Fruit fly (Drosophila melanogaster) whole organism, embryonic: ENCODE results near the gene CG18765.

Experiments used
- CG1024 ChIP-seq: fragments of 200-800 bp; sonication (Bioruptor generic); IDR thresholded peaks from 2 replicates; pipeline ENCODE4 v1.3.6; 2022; ENCODE audit warnings: missing biosample characterization, missing genetic modification characterization
- CG10959 ChIP-seq: fragments of 200-800 bp; sonication (Bioruptor generic); IDR thresholded peaks from 2 replicates; pipeline ENCODE4 v1.3.6; 2022; ENCODE audit warnings: missing biosample characterization, missing genetic modification characterization
- CG11504 ChIP-seq: fragments of 200-800 bp; sonication (Bioruptor generic); optimal IDR thresholded peaks from 3 replicates; lab custom pipeline; 2019; ENCODE audit warnings: missing biosample characterization, mild to moderate bottlenecking, missing genetic modification characterization, moderate library complexity
- CG12236 ChIP-seq: fragments of 200-800 bp; sonication (Bioruptor generic); optimal IDR thresholded peaks from 2 replicates; lab custom pipeline; 2016; ENCODE audit warnings: missing biosample characterization, missing genetic modification characterization
- CG12299 ChIP-seq: fragments of 200-800 bp; sonication (Bioruptor generic); optimal IDR thresholded peaks from 2 replicates; lab custom pipeline; 2018; ENCODE audit warnings: missing biosample characterization, mild to moderate bottlenecking, missing genetic modification characterization
- CG12391 ChIP-seq: fragments of 200-800 bp; sonication (Bioruptor generic); optimal IDR thresholded peaks from 3 replicates; lab custom pipeline; 2018; ENCODE audit warnings: missing biosample characterization, mild to moderate bottlenecking, missing genetic modification characterization, moderate library complexity
- CG12659 ChIP-seq: fragments of 200-800 bp; sonication (Bioruptor generic); optimal IDR thresholded peaks from 3 replicates; lab custom pipeline; 2017; ENCODE audit warnings: mild to moderate bottlenecking, missing biosample characterization, missing genetic modification reagents, missing genetic modification characterization
- CG15073 ChIP-seq: fragments of 200-800 bp; sonication (Bioruptor generic); optimal IDR thresholded peaks from 2 replicates; lab custom pipeline; 2016; ENCODE audit warnings: missing biosample characterization, missing genetic modification characterization
- CG1647 ChIP-seq: fragments of 200-800 bp; sonication (Bioruptor generic); optimal IDR thresholded peaks from 3 replicates; lab custom pipeline; 2016; ENCODE audit warnings: missing biosample characterization, missing genetic modification characterization
- CG17912 ChIP-seq: fragments of 200-800 bp; sonication (Bioruptor generic); optimal IDR thresholded peaks from 2 replicates; lab custom pipeline; 2018; ENCODE audit warnings: missing biosample characterization, mild to moderate bottlenecking, missing genetic modification characterization
- CG18476 ChIP-seq: fragments of 200-800 bp; sonication (Bioruptor generic); optimal IDR thresholded peaks from 2 replicates; lab custom pipeline; 2016; ENCODE audit warnings: missing biosample characterization, mild to moderate bottlenecking, missing genetic modification characterization
- CG18619 ChIP-seq: fragments of 200-800 bp; sonication (Bioruptor generic); optimal IDR thresholded peaks from 3 replicates; lab custom pipeline; 2017; ENCODE audit warnings: missing biosample characterization, mild to moderate bottlenecking, missing genetic modification characterization
- CG33557 ChIP-seq: fragments of 200-800 bp; sonication (Bioruptor generic); optimal IDR thresholded peaks from 2 replicates; lab custom pipeline; 2019; ENCODE audit warnings: missing biosample characterization, mild to moderate bottlenecking, missing genetic modification characterization, moderate library complexity
- CG43689 ChIP-seq: fragments of 200-800 bp; sonication (Bioruptor generic); IDR thresholded peaks from 2 replicates; pipeline ENCODE4 v1.3.6; 2022; ENCODE audit warnings: missing biosample characterization, missing genetic modification characterization
- CG4424 ChIP-seq: fragments of 200-800 bp; sonication (Bioruptor generic); optimal IDR thresholded peaks from 3 replicates; lab custom pipeline; 2016; ENCODE audit warnings: missing biosample characterization, missing genetic modification characterization
- CG6175 ChIP-seq: fragments of 200-800 bp; sonication (Bioruptor generic); IDR thresholded peaks from 3 replicates; pipeline ENCODE4 v1.3.6; 2022; ENCODE audit warnings: missing biosample characterization, missing genetic modification characterization
- CG8089 ChIP-seq: fragments of 200-800 bp; sonication (Bioruptor generic); optimal IDR thresholded peaks from 3 replicates; lab custom pipeline; 2016; ENCODE audit warnings: missing biosample characterization, missing genetic modification characterization
- CG9215 ChIP-seq: fragments of 200-800 bp; sonication (Bioruptor generic); IDR thresholded peaks from 2 replicates; pipeline ENCODE4 v1.3.6; 2022; ENCODE audit warnings: missing biosample characterization, missing genetic modification characterization
- Camta ChIP-seq: fragments of 200-800 bp; sonication (Bioruptor generic); optimal IDR thresholded peaks from 2 replicates; lab custom pipeline; 2016; ENCODE audit warnings: missing biosample characterization, missing genetic modification characterization
- Dad ChIP-seq: fragments of 200-800 bp; sonication (Bioruptor generic); optimal IDR thresholded peaks from 3 replicates; lab custom pipeline; 2016; ENCODE audit warnings: missing biosample characterization, missing genetic modification characterization
- Dip3 ChIP-seq: fragments of 200-800 bp; sonication (Bioruptor generic); optimal IDR thresholded peaks from 3 replicates; lab custom pipeline; 2016; ENCODE audit warnings: missing biosample characterization, missing genetic modification characterization
- Doc2 ChIP-seq: fragments of 200-800 bp; sonication (Bioruptor generic); IDR thresholded peaks from 2 replicates; pipeline ENCODE4 v1.3.6; 2022; ENCODE audit warnings: missing biosample characterization, missing genetic modification characterization
- Eip74EF ChIP-seq, 2 experiments: fragments of 200-800 bp in 1 of 2; fragments of >200 bp in 1 of 2; sonication (Bioruptor generic) in 1 of 2; optimal IDR thresholded peaks; 2 replicates each; lab custom pipeline; 2017 to 2019; ENCODE audit warnings: missing biosample characterization in 2 of 2, missing genetic modification characterization in 2 of 2, mild to moderate bottlenecking in 1 of 2, moderate library complexity in 1 of 2
- Hr51 ChIP-seq, 2 experiments: fragments of 200-800 bp; sonication (Bioruptor generic); optimal IDR thresholded peaks; 2 replicates in 1 of 2; 3 replicates in 1 of 2; lab custom pipeline; 2016 to 2018; ENCODE audit warnings: missing biosample characterization in 2 of 2, missing genetic modification characterization in 2 of 2, mild to moderate bottlenecking in 1 of 2, moderate library complexity in 1 of 2
- MBD-R2 ChIP-seq: fragments of 200-800 bp; sonication (Bioruptor generic); IDR thresholded peaks from 2 replicates; pipeline ENCODE4 v1.3.6; 2022; ENCODE audit warnings: missing biosample characterization, missing genetic modification characterization
- Nf-YB ChIP-seq: fragments of 200-800 bp; sonication (Bioruptor generic); optimal IDR thresholded peaks from 3 replicates; lab custom pipeline; 2019; ENCODE audit warnings: missing biosample characterization, mild to moderate bottlenecking, missing genetic modification characterization, moderate library complexity
- Optix ChIP-seq: fragments of 200-800 bp; sonication (Bioruptor generic); IDR thresholded peaks from 3 replicates; pipeline ENCODE4 v1.3.6; 2022; ENCODE audit warnings: missing biosample characterization, missing genetic modification characterization
- Ptx1 ChIP-seq: fragments of 200-800 bp; sonication (Bioruptor generic); IDR thresholded peaks from 2 replicates; pipeline ENCODE4 v1.3.6; 2022; ENCODE audit warnings: missing biosample characterization, missing genetic modification characterization
- Sry-β ChIP-seq: fragments of 200-800 bp; sonication (Bioruptor generic); optimal IDR thresholded peaks from 2 replicates; lab custom pipeline; 2018; ENCODE audit warnings: missing biosample characterization, mild to moderate bottlenecking, missing genetic modification characterization, moderate library complexity
- Sry-δ ChIP-seq: fragments of 200-800 bp; sonication (Bioruptor generic); optimal IDR thresholded peaks from 2 replicates; lab custom pipeline; 2016; ENCODE audit warnings: missing biosample characterization, missing genetic modification characterization
- ara ChIP-seq: fragments of 200-800 bp; sonication (Bioruptor generic); IDR thresholded peaks from 2 replicates; pipeline ENCODE4 v1.3.6; 2022; ENCODE audit warnings: missing biosample characterization, missing genetic modification characterization
- btn ChIP-seq: fragments of 200-800 bp; sonication (Bioruptor generic); optimal IDR thresholded peaks from 2 replicates; lab custom pipeline; 2016; ENCODE audit warnings: missing biosample characterization, missing genetic modification characterization
- chif ChIP-seq, 2 experiments: fragments of 200-800 bp; sonication (Bioruptor generic); optimal IDR thresholded peaks; 3 replicates each; lab custom pipeline; 2016; ENCODE audit warnings: missing biosample characterization in 2 of 2, missing genetic modification characterization in 2 of 2
- dan ChIP-seq: fragments of 200-800 bp; sonication (Bioruptor generic); IDR thresholded peaks from 2 replicates; pipeline ENCODE4 v1.3.6; 2022; ENCODE audit warnings: missing biosample characterization, missing genetic modification characterization
- hbn ChIP-seq: fragments of 200-800 bp; sonication (Bioruptor generic); IDR thresholded peaks from 2 replicates; pipeline ENCODE4 v1.3.6; 2022; ENCODE audit warnings: missing biosample characterization, missing genetic modification characterization; ENCODE audit not compliant: partially characterized antibody
- hth ChIP-seq: fragments of >200 bp; optimal IDR thresholded peaks from 2 replicates; lab custom pipeline; 2017; ENCODE audit warnings: inconsistent platforms
- knrl ChIP-seq: fragments of 200-800 bp; sonication (Bioruptor generic); IDR thresholded peaks from 3 replicates; pipeline ENCODE4 v1.3.6; 2022; ENCODE audit warnings: missing biosample characterization, missing genetic modification characterization; ENCODE audit not compliant: partially characterized antibody
- lola ChIP-seq, 3 experiments: fragments of >200 bp in 2 of 3; fragments of 200-800 bp in 1 of 3; sonication (Bioruptor generic) in 1 of 3; optimal IDR thresholded peaks; 2 replicates each; lab custom pipeline; 2017 to 2019; ENCODE audit warnings: missing biosample characterization in 3 of 3, missing genetic modification characterization in 3 of 3, mild to moderate bottlenecking in 1 of 3, moderate library complexity in 1 of 3
- otp ChIP-seq: fragments of 200-800 bp; sonication (Bioruptor generic); IDR thresholded peaks from 3 replicates; pipeline ENCODE4, ENCODE4 v1.3.6; 2022; ENCODE audit warnings: missing biosample characterization, missing genetic modification characterization
- pb ChIP-seq: fragments of 200-800 bp; sonication (Bioruptor generic); optimal IDR thresholded peaks from 3 replicates; lab custom pipeline; 2016; ENCODE audit warnings: missing biosample characterization, missing genetic modification characterization
- pfk ChIP-seq: fragments of 200-800 bp; sonication (Bioruptor generic); optimal IDR thresholded peaks from 2 replicates; lab custom pipeline; 2018; ENCODE audit warnings: missing biosample characterization, mild to moderate bottlenecking, missing genetic modification characterization, moderate library complexity
- pros ChIP-seq: fragments of 200-800 bp; sonication (Bioruptor generic); optimal IDR thresholded peaks from 3 replicates; lab custom pipeline; 2019; ENCODE audit warnings: missing biosample characterization, mild to moderate bottlenecking, missing genetic modification characterization, moderate library complexity
- pum ChIP-seq: fragments of 200-800 bp; sonication (Bioruptor generic); optimal IDR thresholded peaks from 2 replicates; lab custom pipeline; 2016; ENCODE audit warnings: missing biosample characterization, missing genetic modification characterization
- run ChIP-seq: fragments of 200-800 bp; sonication (Bioruptor generic); optimal IDR thresholded peaks from 3 replicates; lab custom pipeline; 2018; ENCODE audit warnings: missing biosample characterization, mild to moderate bottlenecking, missing genetic modification characterization
- slbo ChIP-seq: fragments of 200-800 bp; sonication (Bioruptor generic); IDR thresholded peaks from 2 replicates; pipeline ENCODE4 v1.3.6; 2022; ENCODE audit warnings: missing biosample characterization, missing genetic modification characterization
- so ChIP-seq: fragments of 200-800 bp; sonication (Bioruptor generic); IDR thresholded peaks from 3 replicates; pipeline ENCODE4 v1.3.6; 2022; ENCODE audit warnings: missing biosample characterization, missing genetic modification characterization
- stwl ChIP-seq: fragments of 200-800 bp; sonication (Bioruptor generic); optimal IDR thresholded peaks from 3 replicates; lab custom pipeline; 2018; ENCODE audit warnings: missing biosample characterization, mild to moderate bottlenecking, missing genetic modification characterization, moderate library complexity
- twi ChIP-seq: fragments of 200-800 bp; optimal IDR thresholded peaks from 2 replicates; lab custom pipeline; 2019; ENCODE audit warnings: missing biosample characterization, mild to moderate bottlenecking, missing genetic modification characterization, moderate library complexity
- vnd ChIP-seq: fragments of 200-800 bp; sonication (Bioruptor generic); IDR thresholded peaks from 3 replicates; pipeline ENCODE4 v1.3.6; 2022; ENCODE audit warnings: missing biosample characterization, missing genetic modification characterization; ENCODE audit not compliant: partially characterized antibody

The CG18765 gene

DNA sequence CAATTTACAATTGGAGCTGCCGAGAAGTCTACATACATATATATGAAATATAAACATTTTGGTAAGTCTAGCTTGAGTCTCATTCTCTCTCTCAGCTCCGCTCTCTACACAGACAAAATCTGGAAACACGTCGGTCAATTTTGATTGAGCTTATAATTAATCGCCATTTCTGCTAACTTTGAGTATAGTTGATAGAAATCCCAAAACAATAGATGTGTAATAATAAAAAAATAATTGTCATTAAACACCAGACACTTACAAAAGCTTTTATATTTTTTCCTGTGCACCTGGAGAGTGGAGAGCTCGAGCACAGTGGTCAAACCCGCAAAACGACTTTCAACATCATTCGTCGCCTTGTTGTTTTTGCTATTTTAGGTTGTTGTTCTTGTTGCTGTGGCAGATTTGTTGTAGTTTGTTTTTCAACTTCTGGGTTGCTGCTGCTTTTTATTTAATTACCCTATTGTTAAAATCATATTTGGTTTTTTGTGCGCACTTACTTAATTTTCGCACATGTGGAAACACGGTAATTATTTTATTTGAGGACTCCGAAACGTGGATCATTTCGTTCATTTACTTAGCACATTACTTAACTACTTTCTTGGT is 34.9 kb downstream of the CG18765 start (continued):
- TF ChIP-seq lola (GFP tag; optimal IDR thresholded peaks at IDR 0.05; lab: Kevin White, UChicago) (peak in 1 of 3 experiments; percentile 92), Dip3 (peak; percentile 96), CG15073 (peak; percentile 71), CG12299 (tag; lab: Kevin White, UChicago) (peak; percentile 95), Dad (GFP tag; lab: Kevin White, UChicago) (peak; percentile 94), Optix (peak; percentile 96), Camta (GFP tag; lab: Kevin White, UChicago) (peak; percentile 95), CG4424 (peak; percentile 96), CG43689 (GFP tag; lab: Robert Waterston, UW) (peak; percentile 88), pb (GFP tag; lab: Kevin White, UChicago) (peak; percentile 94), CG18619 (GFP tag; lab: Kevin White, UChicago) (peak; percentile 94), knrl (GFP tag; lab: Robert Waterston, UW) (no peak), CG12236 (peak; percentile 90), twi (tag; lab: Kevin White, UChicago) (peak; percentile 82), pum (GFP tag; lab: Kevin White, UChicago) (peak; percentile 93), CG12659 (peak; percentile 98), Sry-β (peak; percentile 59), hbn (GFP tag; lab: Robert Waterston, UW) (no peak; the same call in 1 of the 2 replicates), otp (GFP tag; lab: Robert Waterston, UW) (peak; percentile 95), run (tag; lab: Kevin White, UChicago) (peak; percentile 89), so (GFP tag; lab: Robert Waterston, UW) (peak; percentile 97), CG1647 (peak; percentile 96), CG12391 (tag; lab: Kevin White, UChicago) (peak; percentile 98), CG18476 (peak; percentile 94), stwl (tag; lab: Kevin White, UChicago) (peak; percentile 37), slbo (peak; percentile 98), dan (peak; percentile 71; the same call in 1 of the 2 replicates), CG11504 (tag; lab: Kevin White, UChicago) (peak; percentile 95), Ptx1 (GFP tag; lab: Robert Waterston, UW) (peak; percentile 97), Nf-YB (GFP tag; lab: Kevin White, UChicago) (peak; percentile 85), hth (lab: Kevin White, UChicago) (no peak), pros (GFP tag; lab: Kevin White, UChicago) (no peak), CG17912 (GFP tag; lab: Kevin White, UChicago) (peak; percentile 41), Sry-δ (peak; percentile 57), CG9215 (GFP tag; lab: Robert Waterston, UW) (peak; percentile 93), pfk (no peak), CG1024 (GFP tag; lab: Robert Waterston, UW) (peak; percentile 90), CG8089 (GFP tag; lab: Kevin White, UChicago) (peak; percentile 90), Hr51 (GFP tag; optimal IDR thresholded peaks at IDR 0.05; lab: Kevin White, UChicago) (peak; percentile 94 to 96), CG10959 (GFP tag; lab: Robert Waterston, UW) (peak; percentile 90), MBD-R2 (GFP tag; lab: Robert Waterston, UW) (peak; percentile 94), Eip74EF (GFP tag; optimal IDR thresholded peaks at IDR 0.05; lab: Kevin White, UChicago) (peak in 1 of 2 experiments; percentile 90), btn (GFP tag; lab: Kevin White, UChicago) (peak; percentile 85), ara (GFP tag; lab: Robert Waterston, UW) (peak; percentile 95), vnd (GFP tag; lab: Robert Waterston, UW) (no peak), Doc2 (GFP tag; lab: Robert Waterston, UW) (peak; percentile 82), CG6175 (GFP tag; lab: Robert Waterston, UW) (peak; percentile 96), CG33557 (GFP tag; lab: Kevin White, UChicago) (peak; percentile 85), chif (GFP tag; optimal IDR thresholded peaks at IDR 0.05; lab: Kevin White, UChicago) (peak; percentile 95 to 96)
